Worm (Caenorhabditis elegans) whole organism, young adult: ENCODE measurements around the gene tag-290.
A peak's percentile ranks its signal among the peaks of the same experiment; 100 is the strongest.

Source experiments
- B0019.2 ChIP-seq: fragments of 200-800 bp; sonication (Bioruptor generic); conservative IDR thresholded peaks from 2 replicates; pipeline ENCODE4 v1.3.6; 2022; ENCODE audit warnings: missing genetic modification reagents, missing genetic modification characterization, missing compliant biosample characterization
- B0035.1 ChIP-seq: sonication (generic microtip); optimal IDR thresholded peaks from 2 replicates; lab custom pipeline; 2016; ENCODE audit warnings: missing genetic modification characterization, mild to moderate bottlenecking, missing compliant biosample characterization, missing genotype, missing genetic modification reagents
- B0336.3 ChIP-seq: fragments of 200-800 bp; sonication (Bioruptor generic); IDR thresholded peaks from 2 replicates; pipeline ENCODE4 v1.3.6; 2022; ENCODE audit warnings: missing genetic modification characterization, missing compliant biosample characterization
- F39B2.1 ChIP-seq: fragments of 200-800 bp; sonication (Bioruptor generic); IDR thresholded peaks from 2 replicates; pipeline ENCODE4 v1.3.6; 2022; ENCODE audit warnings: missing genetic modification reagents, missing genetic modification characterization, missing compliant biosample characterization
- K12H6.12 ChIP-seq: fragments of 200-800 bp; sonication (Bioruptor generic); optimal IDR thresholded peaks from 2 replicates; lab custom pipeline; 2018; ENCODE audit warnings: mild to moderate bottlenecking, missing genetic modification characterization, missing compliant biosample characterization
- Y53F4B.3 ChIP-seq: fragments of 200-800 bp; sonication (Bioruptor generic); IDR thresholded peaks from 2 replicates; pipeline ENCODE4 v1.3.6; 2022; ENCODE audit warnings: missing genetic modification reagents, missing genetic modification characterization, missing compliant biosample characterization
- atf-7 ChIP-seq: sonication (generic microtip); optimal IDR thresholded peaks from 2 replicates; lab custom pipeline; 2017; ENCODE audit warnings: mild to moderate bottlenecking, missing genetic modification characterization, missing compliant biosample characterization
- bed-2 ChIP-seq: fragments of 200-800 bp; sonication (Bioruptor generic); IDR thresholded peaks from 2 replicates; pipeline ENCODE4 v1.3.6; 2022; ENCODE audit warnings: missing genetic modification reagents, missing genetic modification characterization, missing compliant biosample characterization
- ceh-27 ChIP-seq: fragments of 200-800 bp; sonication (Bioruptor generic); optimal IDR thresholded peaks from 2 replicates; lab custom pipeline; 2018; ENCODE audit warnings: mild to moderate bottlenecking, missing genetic modification characterization, moderate library complexity, missing compliant biosample characterization
- ceh-40 ChIP-seq: fragments of 200-800 bp; sonication (Bioruptor generic); IDR thresholded peaks from 2 replicates; pipeline ENCODE4 v1.3.6; 2022; ENCODE audit warnings: missing genetic modification characterization, missing compliant biosample characterization
- ceh-79 ChIP-seq: sonication (generic microtip); optimal IDR thresholded peaks from 2 replicates; lab custom pipeline; 2017; ENCODE audit warnings: mild to moderate bottlenecking, missing genetic modification characterization, missing compliant biosample characterization
- dox-1 ChIP-seq: fragments of 200-800 bp; sonication (Bioruptor generic); IDR thresholded peaks from 2 replicates; pipeline ENCODE4 v1.3.6; 2022; ENCODE audit warnings: missing genetic modification reagents, missing genetic modification characterization, missing compliant biosample characterization
- egl-18 ChIP-seq: fragments of 200-800 bp; sonication (Bioruptor generic); IDR thresholded peaks from 2 replicates; pipeline ENCODE4 v1.3.6; 2022; ENCODE audit warnings: missing genetic modification reagents, missing genetic modification characterization, missing compliant biosample characterization
- egrh-3 ChIP-seq: fragments of 200-800 bp; sonication (Bioruptor generic); IDR thresholded peaks from 2 replicates; pipeline ENCODE4 v1.3.6; 2022; ENCODE audit warnings: missing genetic modification reagents, missing genetic modification characterization, missing compliant biosample characterization
- ekl-4 ChIP-seq: fragments of 200-800 bp; sonication (Bioruptor generic); IDR thresholded peaks from 2 replicates; pipeline ENCODE4 v1.3.6; 2022; ENCODE audit warnings: missing genetic modification reagents, missing genetic modification characterization, missing compliant biosample characterization
- ets-4 ChIP-seq: fragments of 200-800 bp; sonication (Bioruptor generic); optimal IDR thresholded peaks from 2 replicates; lab custom pipeline; 2018; ENCODE audit warnings: mild to moderate bottlenecking, missing genetic modification characterization, missing compliant biosample characterization
- him-1 ChIP-seq: sonication (generic microtip); optimal IDR thresholded peaks from 2 replicates; lab custom pipeline; 2016; ENCODE audit warnings: missing genotype, missing genetic modification reagents, missing genetic modification characterization, missing compliant biosample characterization
- hlh-26 ChIP-seq: fragments of 200-800 bp; sonication (Bioruptor generic); conservative IDR thresholded peaks from 2 replicates; pipeline ENCODE4 v1.3.6; 2022; ENCODE audit warnings: missing genetic modification reagents, missing genetic modification characterization, missing compliant biosample characterization
- hmg-20 ChIP-seq: fragments of 200-800 bp; sonication (Bioruptor generic); IDR thresholded peaks from 2 replicates; pipeline ENCODE4 v1.3.6; 2022; ENCODE audit warnings: missing genetic modification reagents, missing genetic modification characterization, missing compliant biosample characterization
- hrde-1 ChIP-seq: sonication (generic microtip); optimal IDR thresholded peaks from 2 replicates; lab custom pipeline; 2016; ENCODE audit warnings: missing genetic modification characterization, mild to moderate bottlenecking, missing compliant biosample characterization, moderate library complexity, missing genotype, missing genetic modification reagents, borderline replicate concordance
- lin-35 ChIP-seq, 3 experiments: fragments of 150-350 bp in 2 of 3; sonication (generic microtip) in 1 of 3; optimal IDR thresholded peaks; 2 replicates each; lab custom pipeline; 2014 to 2018; ENCODE audit warnings: missing biosample characterization in 3 of 3, missing genetic modification characterization in 3 of 3, missing genetic modification reagents in 3 of 3
- lir-1 ChIP-seq: fragments of 200-800 bp; sonication (Bioruptor generic); conservative IDR thresholded peaks from 2 replicates; pipeline ENCODE4 v1.3.6; 2022; ENCODE audit warnings: missing genetic modification reagents, missing genetic modification characterization, missing compliant biosample characterization
- madf-10 ChIP-seq: sonication (generic microtip); optimal IDR thresholded peaks from 2 replicates; lab custom pipeline; 2016; ENCODE audit warnings: mild to moderate bottlenecking, missing genetic modification characterization, missing compliant biosample characterization
- madf-8 ChIP-seq: fragments of 200-800 bp; sonication (Bioruptor generic); conservative IDR thresholded peaks from 2 replicates; pipeline ENCODE4 v1.3.6; 2022; ENCODE audit warnings: missing genetic modification reagents, missing genetic modification characterization, missing compliant biosample characterization
- mcd-1 ChIP-seq: fragments of 200-800 bp; sonication (Bioruptor generic); IDR thresholded peaks from 2 replicates; pipeline ENCODE4 v1.3.6; 2022; ENCODE audit warnings: missing genetic modification reagents, missing genetic modification characterization, missing compliant biosample characterization
- mel-28 ChIP-seq: sonication (generic microtip); optimal IDR thresholded peaks from 2 replicates; lab custom pipeline; 2016; ENCODE audit warnings: borderline replicate concordance, mild to moderate bottlenecking, missing genetic modification characterization, missing compliant biosample characterization
- mxl-1 ChIP-seq: sonication (generic microtip); optimal IDR thresholded peaks from 2 replicates; lab custom pipeline; 2016; ENCODE audit warnings: missing genetic modification characterization, missing compliant biosample characterization
- nfya-1 ChIP-seq: sonication (generic microtip); optimal IDR thresholded peaks from 2 replicates; lab custom pipeline; 2017; ENCODE audit warnings: antibody characterized with exemption, missing compliant biosample characterization, missing genetic modification characterization, borderline replicate concordance; ENCODE audit not compliant: insufficient read depth
- nhr-80 ChIP-seq: sonication (generic microtip); optimal IDR thresholded peaks from 2 replicates; lab custom pipeline; 2016; ENCODE audit warnings: missing genetic modification characterization, missing compliant biosample characterization
- pbrm-1 ChIP-seq: fragments of 200-800 bp; sonication (Bioruptor generic); IDR thresholded peaks from 2 replicates; pipeline ENCODE4 v1.3.6; 2022; ENCODE audit warnings: missing genetic modification reagents, missing genetic modification characterization, missing compliant biosample characterization
- rcor-1 ChIP-seq: fragments of 200-800 bp; sonication (Bioruptor generic); IDR thresholded peaks from 2 replicates; pipeline ENCODE4 v1.3.6; 2022; ENCODE audit warnings: missing genetic modification reagents, missing genetic modification characterization, missing compliant biosample characterization
- sdz-38 ChIP-seq: sonication (generic microtip); optimal IDR thresholded peaks from 2 replicates; lab custom pipeline; 2016; ENCODE audit warnings: missing genotype, missing genetic modification characterization, missing compliant biosample characterization
- sea-2 ChIP-seq: fragments of 200-800 bp; sonication (Bioruptor generic); IDR thresholded peaks from 2 replicates; pipeline ENCODE4 v1.3.6; 2022; ENCODE audit warnings: missing genetic modification characterization, missing compliant biosample characterization
- somi-1 ChIP-seq: fragments of 200-800 bp; sonication (Bioruptor generic); optimal IDR thresholded peaks from 2 replicates; lab custom pipeline; 2018; ENCODE audit warnings: mild to moderate bottlenecking, missing genetic modification characterization, missing compliant biosample characterization
- tbp1 ChIP-seq: fragments of 200-800 bp; sonication (Bioruptor generic); optimal IDR thresholded peaks from 2 replicates; lab custom pipeline; 2018; ENCODE audit warnings: mild to moderate bottlenecking, missing genetic modification characterization, missing compliant biosample characterization
- tbx-9 ChIP-seq: sonication (generic microtip); optimal IDR thresholded peaks from 2 replicates; lab custom pipeline; 2016; ENCODE audit warnings: borderline replicate concordance, missing genetic modification characterization, inconsistent platforms, missing compliant biosample characterization
- unc-130 ChIP-seq: sonication (generic microtip); optimal IDR thresholded peaks from 2 replicates; lab custom pipeline; 2016; ENCODE audit warnings: missing genetic modification reagents, missing genetic modification characterization, missing compliant biosample characterization
- xnd-1 ChIP-seq: sonication (generic microtip); optimal IDR thresholded peaks from 2 replicates; lab custom pipeline; 2016; ENCODE audit warnings: missing genotype, missing genetic modification reagents, missing genetic modification characterization, missing compliant biosample characterization
- ztf-18 ChIP-seq: sonication (generic microtip); optimal IDR thresholded peaks from 2 replicates; lab custom pipeline; 2016; ENCODE audit warnings: missing genotype, mild to moderate bottlenecking, missing genetic modification characterization, missing compliant biosample characterization
- ztf-22 ChIP-seq: fragments of 200-800 bp; sonication (Bioruptor generic); optimal IDR thresholded peaks from 2 replicates; lab custom pipeline; 2018; ENCODE audit warnings: mild to moderate bottlenecking, missing genetic modification characterization, moderate library complexity, missing compliant biosample characterization
- ztf-25 ChIP-seq: fragments of 200-800 bp; sonication (Bioruptor generic); IDR thresholded peaks from 2 replicates; pipeline ENCODE4 v1.3.6; 2022; ENCODE audit warnings: missing genetic modification reagents, missing genetic modification characterization, missing compliant biosample characterization
- ztf-26 ChIP-seq: sonication (generic microtip); optimal IDR thresholded peaks from 2 replicates; lab custom pipeline; 2017; ENCODE audit warnings: missing genetic modification characterization, missing compliant biosample characterization
- ztf-3 ChIP-seq: fragments of 200-800 bp; sonication (Bioruptor generic); optimal IDR thresholded peaks from 2 replicates; lab custom pipeline; 2018; ENCODE audit warnings: mild to moderate bottlenecking, missing genetic modification characterization, missing compliant biosample characterization

The tag-290 gene

DNA sequence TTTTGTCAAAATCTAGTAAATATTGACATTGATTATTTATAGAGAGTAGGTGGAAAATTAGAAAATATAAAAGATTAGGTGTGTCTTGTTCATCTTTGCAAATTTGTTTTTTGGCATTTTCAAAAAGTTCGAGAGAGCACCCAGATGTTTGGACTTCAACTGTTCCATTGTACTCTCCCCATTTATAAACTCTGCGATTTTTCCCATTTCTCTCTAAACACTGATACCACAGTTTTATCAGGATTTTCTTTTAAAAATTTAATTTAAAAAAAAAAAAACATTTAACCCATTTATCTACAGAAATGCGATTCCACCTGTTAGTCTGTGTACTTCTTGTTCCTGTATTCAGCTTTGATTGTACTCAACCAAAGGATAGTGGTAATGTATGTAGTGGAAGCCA is at the start of gene tag-290:
Gene tag-290, plus strand, starts transcription at position 301 of the 400 bp plus-strand sequence.
- no peak for TF ChIP-seq madf-8 (GFP tag; lab: Robert Waterston, UW)
- TF ChIP-seq ceh-27 (GFP tag; lab: Kevin White, UChicago): no peak
- TF ChIP-seq mel-28 (tag; lab: Kevin White, UChicago): no peak
- no peak for TF ChIP-seq egl-18 (GFP tag; lab: Robert Waterston, UW)
- TF ChIP-seq ceh-40 (GFP tag; lab: Robert Waterston, UW): no peak
- TF ChIP-seq B0336.3 (GFP tag; lab: Robert Waterston, UW): no peak
- no peak for TF ChIP-seq madf-10 (tag; lab: Kevin White, UChicago)
- no peak for TF ChIP-seq tbp1
- no peak for TF ChIP-seq rcor-1
- no peak for TF ChIP-seq hrde-1 (tag; lab: Kevin White, UChicago)
- TF ChIP-seq sea-2: no peak
- no peak for TF ChIP-seq B0019.2 (GFP tag; lab: Robert Waterston, UW)
- TF ChIP-seq hlh-26 (GFP tag; lab: Robert Waterston, UW): no peak
- no peak for TF ChIP-seq xnd-1 (tag; lab: Kevin White, UChicago)
- no peak for TF ChIP-seq F39B2.1
- no peak for TF ChIP-seq ztf-3 (GFP tag; lab: Kevin White, UChicago)
- no peak for TF ChIP-seq ztf-18 (tag; lab: Kevin White, UChicago)
- TF ChIP-seq ztf-25 (GFP tag; lab: Robert Waterston, UW): no peak

DNA sequence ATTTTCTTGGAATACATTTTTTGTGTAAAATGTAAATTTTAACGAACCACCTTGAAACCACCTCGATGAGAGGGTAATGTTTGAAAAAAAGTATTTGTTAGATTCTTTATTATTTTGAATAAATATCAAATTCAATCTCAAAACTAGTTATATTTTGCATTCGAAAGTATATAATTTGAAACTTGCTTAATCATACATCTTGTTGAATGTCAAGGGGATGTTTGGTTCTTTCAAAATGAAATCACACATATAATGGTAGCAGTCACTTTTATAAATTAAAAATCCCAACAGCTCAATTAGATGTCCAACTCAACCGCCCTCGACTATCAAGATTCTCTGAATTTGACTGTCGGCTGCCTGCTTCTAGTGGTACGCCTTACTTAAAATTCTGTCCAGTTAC is 48.5 kb upstream of the tag-290 start, which contains the start of gene srx-87:
Gene srx-87, plus strand, starts transcription at position 301 of the 400 bp plus-strand sequence.
- no peak for TF ChIP-seq egrh-3 (GFP tag; lab: Robert Waterston, UW)
- no peak for TF ChIP-seq mcd-1 (GFP tag; lab: Robert Waterston, UW)
- no peak for TF ChIP-seq ceh-27 (GFP tag; lab: Kevin White, UChicago)
- no peak for TF ChIP-seq sdz-38 (tag; lab: Kevin White, UChicago)
- no peak for TF ChIP-seq madf-10 (tag; lab: Kevin White, UChicago)
- no peak for TF ChIP-seq him-1 (tag; lab: Kevin White, UChicago)
- no peak for TF ChIP-seq lin-35 (GFP tag; optimal IDR thresholded peaks at IDR 0.05; lab: Kevin White, UChicago)
- TF ChIP-seq atf-7: no peak
- no peak for TF ChIP-seq nfya-1 (tag; lab: Kevin White, UChicago)
- TF ChIP-seq somi-1 (GFP tag; lab: Kevin White, UChicago): no peak
- TF ChIP-seq pbrm-1: no peak
- TF ChIP-seq B0035.1: no peak
- TF ChIP-seq ztf-26 (tag; lab: Kevin White, UChicago): no peak
- TF ChIP-seq hmg-20 (GFP tag; lab: Robert Waterston, UW): no peak
- no peak for TF ChIP-seq Y53F4B.3 (GFP tag; lab: Robert Waterston, UW)
- no peak for TF ChIP-seq sea-2

DNA sequence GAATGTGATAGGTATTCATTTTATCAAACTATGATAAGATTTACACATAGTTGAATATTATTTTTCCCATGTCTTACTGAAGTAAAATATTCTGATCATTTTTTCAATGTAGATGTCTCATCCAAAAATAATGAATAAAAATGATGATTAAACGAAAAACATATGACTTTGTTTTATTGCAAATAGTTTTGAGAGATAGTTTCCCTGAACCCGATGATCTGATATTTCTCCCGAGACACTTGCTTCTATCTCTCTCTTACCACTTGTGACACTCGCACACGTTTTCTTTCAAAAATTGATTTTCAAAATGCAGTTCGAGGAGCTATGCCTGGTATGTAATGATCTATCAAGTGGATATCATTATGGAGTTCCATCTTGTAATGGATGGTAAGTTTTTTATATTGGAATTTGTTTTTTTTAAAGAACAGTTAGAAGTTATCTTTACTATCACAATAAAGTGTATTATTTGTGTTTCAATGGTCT is 42.9 kb upstream of the tag-290 start, which contains the start of the genes nhr-101 and pms-2:
Gene nhr-101, plus strand, starts transcription at position 308 of the 483 bp plus-strand sequence.
Gene pms-2, minus strand, starts transcription at position 433 of the 483 bp plus-strand sequence.
- TF ChIP-seq nhr-80 (tag; lab: Kevin White, UChicago): peak; percentile 5
- TF ChIP-seq ztf-25 (GFP tag; lab: Robert Waterston, UW): no peak

DNA sequence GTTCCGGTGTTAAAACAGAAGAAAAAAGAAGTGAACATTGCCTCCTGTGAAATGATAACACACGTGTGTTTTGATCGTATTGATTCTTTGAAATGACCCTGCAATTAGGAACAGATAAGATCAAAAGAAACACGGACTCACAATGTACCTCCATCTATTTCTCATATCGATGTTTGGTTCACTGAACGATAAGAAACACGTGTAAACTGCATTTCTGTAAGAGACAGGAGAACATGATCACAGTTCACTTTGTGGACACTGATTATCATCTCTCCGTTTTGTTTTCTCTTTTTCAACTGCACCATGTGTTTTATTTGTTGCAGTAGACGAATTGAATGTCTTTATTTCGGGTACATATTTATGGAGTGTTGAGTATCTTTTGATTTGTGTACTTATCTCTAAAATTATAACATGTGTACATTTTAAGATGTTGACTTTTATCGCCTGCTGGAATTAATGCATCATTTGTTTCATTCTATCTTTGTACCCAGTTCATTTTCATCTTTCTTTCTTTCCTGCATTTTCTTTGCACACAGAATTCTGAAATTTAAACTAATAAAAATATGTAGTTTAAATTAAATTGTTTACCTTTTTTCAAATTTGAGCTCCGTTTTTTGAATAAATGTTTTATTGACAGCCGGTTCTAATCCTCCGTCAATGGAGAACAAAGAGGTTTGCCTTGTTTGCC is 40.2 kb upstream of the tag-290 start, which contains the start of the genes H12C20.7 and nhr-68:
Gene H12C20.7, minus strand, starts transcription at position 188 of the 688 bp plus-strand sequence.
Gene nhr-68, plus strand, starts transcription at position 638 of the 688 bp plus-strand sequence.
- TF ChIP-seq dox-1 (GFP tag; lab: Robert Waterston, UW) (no peak), K12H6.12 (tag; lab: Kevin White, UChicago) (peak; percentile 27), lir-1 (GFP tag; lab: Robert Waterston, UW) (no peak), unc-130 (GFP tag; lab: Kevin White, UChicago) (no peak), hlh-26 (GFP tag; lab: Robert Waterston, UW) (no peak), ztf-22 (GFP tag; lab: Kevin White, UChicago) (peak; percentile 97), ekl-4 (GFP tag; lab: Robert Waterston, UW) (0 out of 2 replicates have a peak, but pooled peaks have one; percentile 37), ceh-79 (tag; lab: Kevin White, UChicago) (no peak), ets-4 (peak; percentile 2), mel-28 (tag; lab: Kevin White, UChicago) (no peak), egrh-3 (GFP tag; lab: Robert Waterston, UW) (no peak), mxl-1 (no peak), bed-2 (GFP tag; lab: Robert Waterston, UW) (no peak), tbx-9 (tag; lab: Kevin White, UChicago) (no peak), B0035.1 (peak; percentile 29)
